Worm (Caenorhabditis elegans) whole organism, L1 larva: ENCODE results near the gene rcs-1.

Source experiments
- C04F5.9 ChIP-seq: sonication (generic microtip); optimal IDR thresholded peaks from 2 replicates; lab custom pipeline; 2016; ENCODE audit warnings: missing genetic modification characterization, missing compliant biosample characterization
- C34B4.2 ChIP-seq: sonication (generic microtip); optimal IDR thresholded peaks from 2 replicates; lab custom pipeline; 2017; ENCODE audit warnings: mild to moderate bottlenecking, missing genetic modification characterization, missing compliant biosample characterization
- alr-1 ChIP-seq: fragments of 200-800 bp; sonication (Bioruptor generic); optimal IDR thresholded peaks from 2 replicates; lab custom pipeline; 2018; ENCODE audit warnings: borderline replicate concordance, mild to moderate bottlenecking, missing genetic modification characterization, missing compliant biosample characterization
- aly-2 ChIP-seq: fragments of 150-350 bp; optimal IDR thresholded peaks from 2 replicates; lab custom pipeline; 2014; ENCODE audit warnings: missing biosample characterization, missing genetic modification characterization
- blmp-1 ChIP-seq: fragments of 150-350 bp; optimal IDR thresholded peaks from 2 replicates; lab custom pipeline; 2014; ENCODE audit warnings: missing biosample characterization, missing genetic modification characterization
- ceh-63 ChIP-seq: fragments of 200-800 bp; sonication (Bioruptor generic); optimal IDR thresholded peaks from 2 replicates; lab custom pipeline; 2018; ENCODE audit warnings: mild to moderate bottlenecking, missing genetic modification characterization, missing compliant biosample characterization
- ceh-8 ChIP-seq: fragments of 200-800 bp; sonication (Bioruptor generic); optimal IDR thresholded peaks from 2 replicates; lab custom pipeline; 2018; ENCODE audit warnings: mild to moderate bottlenecking, missing genetic modification characterization, moderate library complexity, missing compliant biosample characterization
- ceh-88 ChIP-seq: fragments of 200-800 bp; sonication (Bioruptor generic); IDR thresholded peaks from 2 replicates; pipeline ENCODE4 v1.3.6; 2022; ENCODE audit warnings: missing genetic modification characterization, missing compliant biosample characterization
- dsc-1 ChIP-seq: sonication (generic microtip); optimal IDR thresholded peaks from 2 replicates; lab custom pipeline; 2016; ENCODE audit warnings: mild to moderate bottlenecking, missing genetic modification characterization, missing compliant biosample characterization
- efl-1 ChIP-seq, 4 experiments: fragments of 150-350 bp; optimal IDR thresholded peaks in 3 of 4; peaks in 1 of 4; 1 replicate in 1 of 4; 2 replicates in 3 of 4; lab custom pipeline; 2014; ENCODE audit warnings: missing biosample characterization in 2 of 4, missing genetic modification characterization in 2 of 4, missing genetic modification reagents in 2 of 4
- egl-13 ChIP-seq: sonication (generic microtip); optimal IDR thresholded peaks from 2 replicates; lab custom pipeline; 2016; ENCODE audit warnings: missing genotype, missing genetic modification reagents, missing genetic modification characterization, missing compliant biosample characterization
- egl-27 ChIP-seq, 2 experiments: fragments of 150-350 bp in 1 of 2; sonication (generic microtip); optimal IDR thresholded peaks; 3 replicates each; lab custom pipeline; 2017 to 2018; ENCODE audit warnings: missing biosample characterization in 2 of 2, missing genetic modification characterization in 2 of 2, missing genetic modification reagents in 2 of 2
- elt-2 ChIP-seq: sonication (generic microtip); optimal IDR thresholded peaks from 2 replicates; lab custom pipeline; 2016; ENCODE audit warnings: missing genetic modification characterization, mild to moderate bottlenecking, inconsistent platforms, missing compliant biosample characterization, missing genetic modification reagents
- elt-3 ChIP-seq, 6 experiments: fragments of 150-350 bp in 1 of 6; sonication (generic microtip); optimal IDR thresholded peaks; 2 replicates each; lab custom pipeline; 2017 to 2018; ENCODE audit warnings: missing biosample characterization in 6 of 6, missing genetic modification characterization in 6 of 6, inconsistent platforms in 1 of 6
- fkh-4 ChIP-seq: sonication (generic microtip); optimal IDR thresholded peaks from 2 replicates; lab custom pipeline; 2016; ENCODE audit warnings: missing compliant biosample characterization, missing genetic modification characterization, borderline replicate concordance
- fos-1 ChIP-seq: fragments of 150-350 bp; optimal IDR thresholded peaks from 2 replicates; lab custom pipeline; 2014; ENCODE audit warnings: missing biosample characterization, missing genetic modification characterization
- grh-1 ChIP-seq: fragments of 200-800 bp; sonication (Bioruptor generic); IDR thresholded peaks from 2 replicates; pipeline ENCODE4 v1.3.6; 2022; ENCODE audit warnings: missing genetic modification reagents, missing genetic modification characterization, missing compliant biosample characterization
- hlh-17 ChIP-seq: fragments of 200-800 bp; sonication (Bioruptor generic); optimal IDR thresholded peaks from 2 replicates; lab custom pipeline; 2018; ENCODE audit warnings: missing genetic modification characterization, mild to moderate bottlenecking, missing compliant biosample characterization, moderate library complexity, borderline replicate concordance
- hlh-4 ChIP-seq: sonication (generic microtip); optimal IDR thresholded peaks from 2 replicates; lab custom pipeline; 2016; ENCODE audit warnings: mild to moderate bottlenecking, missing genetic modification characterization, missing compliant biosample characterization
- irx-1 ChIP-seq: sonication (generic microtip); optimal IDR thresholded peaks from 2 replicates; lab custom pipeline; 2016; ENCODE audit warnings: missing genetic modification characterization, missing compliant biosample characterization
- lin-13 ChIP-seq: fragments of 150-350 bp; optimal IDR thresholded peaks from 2 replicates; lab custom pipeline; 2014; ENCODE audit warnings: missing biosample characterization, missing genetic modification reagents, missing genetic modification characterization
- lin-14 ChIP-seq: fragments of 200-800 bp; sonication (Bioruptor generic); optimal IDR thresholded peaks from 2 replicates; lab custom pipeline; 2018; ENCODE audit warnings: mild to moderate bottlenecking, missing genetic modification characterization, moderate library complexity, missing compliant biosample characterization
- lin-35 ChIP-seq, 2 experiments: fragments of 150-350 bp; optimal IDR thresholded peaks; 2 replicates each; lab custom pipeline; 2014; ENCODE audit warnings: missing biosample characterization in 2 of 2, missing genetic modification characterization in 2 of 2, missing genetic modification reagents in 2 of 2
- lin-39 ChIP-seq: fragments of 150-350 bp; optimal IDR thresholded peaks from 2 replicates; lab custom pipeline; 2014; ENCODE audit warnings: missing biosample characterization, missing genetic modification reagents, missing genetic modification characterization
- lir-3 ChIP-seq: sonication (generic microtip); optimal IDR thresholded peaks from 2 replicates; lab custom pipeline; 2016; ENCODE audit warnings: mild to moderate bottlenecking, missing genetic modification characterization, moderate library complexity, missing compliant biosample characterization; ENCODE audit not compliant: poor library complexity
- lsy-2 ChIP-seq, 2 experiments: fragments of 150-350 bp; optimal IDR thresholded peaks; 2 replicates each; lab custom pipeline; 2014; ENCODE audit warnings: missing biosample characterization in 2 of 2, missing genetic modification characterization in 2 of 2
- nhr-11 ChIP-seq: fragments of 150-350 bp; optimal IDR thresholded peaks from 2 replicates; lab custom pipeline; 2014; ENCODE audit warnings: missing biosample characterization, missing genetic modification characterization
- nhr-12 ChIP-seq: sonication (generic microtip); optimal IDR thresholded peaks from 2 replicates; lab custom pipeline; 2017; ENCODE audit warnings: missing biosample characterization, missing genetic modification characterization
- nhr-19 ChIP-seq: fragments of 200-800 bp; sonication (Bioruptor generic); conservative IDR thresholded peaks from 2 replicates; pipeline ENCODE4 v1.3.6; 2022; ENCODE audit warnings: missing genetic modification characterization, missing compliant biosample characterization
- nhr-20 ChIP-seq: sonication (generic microtip); optimal IDR thresholded peaks from 2 replicates; lab custom pipeline; 2016; ENCODE audit warnings: mild to moderate bottlenecking, missing genetic modification characterization, missing compliant biosample characterization
- nhr-237 ChIP-seq: fragments of 150-350 bp; optimal IDR thresholded peaks from 2 replicates; lab custom pipeline; 2014; ENCODE audit warnings: missing biosample characterization, missing genetic modification characterization
- nhr-28 ChIP-seq: fragments of 150-350 bp; optimal IDR thresholded peaks from 2 replicates; lab custom pipeline; 2014; ENCODE audit warnings: missing biosample characterization, missing genetic modification characterization
- nhr-47 ChIP-seq: sonication (generic microtip); optimal IDR thresholded peaks from 2 replicates; lab custom pipeline; 2016; ENCODE audit warnings: mild to moderate bottlenecking, missing genetic modification characterization, moderate library complexity, missing compliant biosample characterization
- nhr-71 ChIP-seq: sonication (generic microtip); optimal IDR thresholded peaks from 2 replicates; lab custom pipeline; 2016; ENCODE audit warnings: mild to moderate bottlenecking, missing genetic modification characterization, moderate library complexity, missing compliant biosample characterization
- nhr-76 ChIP-seq: sonication (generic microtip); optimal IDR thresholded peaks from 2 replicates; lab custom pipeline; 2017; ENCODE audit warnings: missing biosample characterization, missing genetic modification characterization
- nhr-77 ChIP-seq: fragments of 150-350 bp; optimal IDR thresholded peaks from 2 replicates; lab custom pipeline; 2014; ENCODE audit warnings: missing biosample characterization, missing genetic modification characterization
- nhr-85 ChIP-seq: sonication (generic microtip); peaks from one replicate; lab custom pipeline; 2016; ENCODE audit warnings: missing genetic modification characterization, inconsistent platforms, missing compliant biosample characterization
- nhr-90 ChIP-seq: sonication (generic microtip); optimal IDR thresholded peaks from 2 replicates; lab custom pipeline; 2016; ENCODE audit warnings: mild to moderate bottlenecking, missing genetic modification characterization, missing compliant biosample characterization; ENCODE audit not compliant: poor library complexity
- pag-3 ChIP-seq: sonication (generic microtip); optimal IDR thresholded peaks from 2 replicates; lab custom pipeline; 2017; ENCODE audit warnings: missing genetic modification characterization, mild to moderate bottlenecking, missing compliant biosample characterization, antibody characterized with exemption, borderline replicate concordance; ENCODE audit not compliant: insufficient read depth
- pqm-1 ChIP-seq: sonication (generic microtip); optimal IDR thresholded peaks from 3 replicates; lab custom pipeline; 2017; ENCODE audit warnings: missing biosample characterization, missing genetic modification characterization
- rnt-1 ChIP-seq: sonication (generic microtip); optimal IDR thresholded peaks from 2 replicates; lab custom pipeline; 2016; ENCODE audit warnings: mild to moderate bottlenecking, missing genetic modification characterization, moderate library complexity, missing compliant biosample characterization
- snpc-4 ChIP-seq: fragments of 150-350 bp; optimal IDR thresholded peaks from 2 replicates; lab custom pipeline; 2014; ENCODE audit warnings: missing biosample characterization, missing genetic modification characterization
- snu-23 ChIP-seq: sonication (generic microtip); optimal IDR thresholded peaks from 2 replicates; lab custom pipeline; 2016; ENCODE audit warnings: missing genetic modification characterization, missing compliant biosample characterization
- sptf-1 ChIP-seq: fragments of 150-350 bp; optimal IDR thresholded peaks from 2 replicates; lab custom pipeline; 2014; ENCODE audit warnings: missing biosample characterization, missing genetic modification characterization
- sup-37 ChIP-seq: fragments of 200-800 bp; sonication (Bioruptor generic); optimal IDR thresholded peaks from 2 replicates; lab custom pipeline; 2018; ENCODE audit warnings: mild to moderate bottlenecking, missing genetic modification characterization, missing compliant biosample characterization
- swsn-7 ChIP-seq: sonication (generic microtip); optimal IDR thresholded peaks from 2 replicates; lab custom pipeline; 2016; ENCODE audit warnings: missing genetic modification characterization, missing compliant biosample characterization
- tlp-1 ChIP-seq: fragments of 150-350 bp; optimal IDR thresholded peaks from 2 replicates; lab custom pipeline; 2014; ENCODE audit warnings: missing biosample characterization, missing genetic modification characterization
- unc-130 ChIP-seq: fragments of 150-350 bp; optimal IDR thresholded peaks from 2 replicates; lab custom pipeline; 2017; ENCODE audit warnings: missing biosample characterization, missing genetic modification characterization, inconsistent platforms
- unc-30 ChIP-seq: sonication (generic microtip); optimal IDR thresholded peaks from 2 replicates; lab custom pipeline; 2017; ENCODE audit warnings: missing biosample characterization, missing genetic modification characterization
- unc-86 ChIP-seq: sonication (generic microtip); optimal IDR thresholded peaks from 2 replicates; lab custom pipeline; 2016; ENCODE audit warnings: missing genetic modification characterization, missing compliant biosample characterization
- vab-15 ChIP-seq: sonication (generic microtip); optimal IDR thresholded peaks from 2 replicates; lab custom pipeline; 2017; ENCODE audit warnings: missing genotype, mild to moderate bottlenecking, missing genetic modification characterization, missing compliant biosample characterization
- ztf-11 ChIP-seq, 2 experiments: sonication (generic microtip); optimal IDR thresholded peaks; 2 replicates each; lab custom pipeline; 2016 to 2017; ENCODE audit warnings: missing genetic modification characterization in 2 of 2, missing biosample characterization in 1 of 2, missing compliant biosample characterization in 1 of 2

rcs-1 gene

DNA sequence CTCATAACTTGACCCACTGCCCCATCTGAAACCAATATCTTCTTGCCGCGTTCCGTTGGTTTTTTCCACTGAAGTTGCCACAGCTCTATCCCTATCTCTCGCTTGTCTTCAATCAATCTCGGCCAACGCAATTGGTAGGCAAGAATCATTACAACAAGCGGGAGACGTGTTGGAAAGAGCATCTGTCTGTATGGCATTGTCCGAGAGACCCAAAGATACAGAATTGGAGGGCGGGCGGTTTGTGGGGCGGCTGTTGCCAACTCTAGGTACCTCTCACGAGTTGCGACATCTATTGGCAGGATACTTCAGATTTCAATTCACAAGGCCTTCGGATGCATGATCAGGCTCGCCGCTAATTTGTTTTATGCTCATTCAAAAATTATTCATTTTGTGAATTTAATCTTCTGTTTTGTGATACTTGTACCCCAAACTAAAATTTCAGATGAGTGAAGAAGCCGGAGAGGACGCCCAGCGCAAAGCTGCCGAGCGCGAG, 39.3 kb downstream of the rcs-1 start, which contains the start of gene unc-27:
Gene unc-27, plus strand, starts transcription at position 443 of the 493 bp plus-strand sequence.
- TF ChIP-seq snpc-4 (tag; lab: Kevin White, UChicago), result no peak
- no peak for TF ChIP-seq nhr-76 (tag; lab: Kevin White, UChicago)
- TF ChIP-seq sptf-1 (tag; lab: Kevin White, UChicago), result no peak
- TF ChIP-seq irx-1 (tag; lab: Kevin White, UChicago), result no peak
- peak; percentile 25 for TF ChIP-seq unc-130 (tag; lab: Kevin White, UChicago)
- no peak for TF ChIP-seq fos-1 (tag; lab: Kevin White, UChicago)
- TF ChIP-seq ceh-8, result no peak
- TF ChIP-seq grh-1, result no peak
- no peak for TF ChIP-seq tlp-1 (tag; lab: Kevin White, UChicago)
- no peak for TF ChIP-seq C04F5.9
- no peak for TF ChIP-seq blmp-1 (tag; lab: Kevin White, UChicago)
- peak; percentile 76 for TF ChIP-seq lin-14 (GFP tag; lab: Kevin White, UChicago)
- no peak for TF ChIP-seq lir-3 (tag; lab: Kevin White, UChicago)
- TF ChIP-seq rnt-1, result peak; percentile 81
- no peak for TF ChIP-seq ztf-11 (tag; optimal IDR thresholded peaks at IDR 0.05; lab: Kevin White, UChicago)
- TF ChIP-seq efl-1 (optimal IDR thresholded peaks at IDR 0.05; lab: Kevin White, UChicago), result no peak
- TF ChIP-seq efl-1 (GFP tag; optimal IDR thresholded peaks at IDR 0.05 in 1 of 2; lab: Kevin White, UChicago), result no peak
- no peak for TF ChIP-seq nhr-12 (tag; lab: Kevin White, UChicago)
- TF ChIP-seq unc-30 (tag; lab: Kevin White, UChicago), result no peak
- no peak for TF ChIP-seq unc-86
- TF ChIP-seq sup-37 (GFP tag; lab: Kevin White, UChicago), result no peak
- no peak for TF ChIP-seq hlh-17 (GFP tag; lab: Kevin White, UChicago)
- TF ChIP-seq nhr-28 (tag; lab: Kevin White, UChicago), result no peak
- TF ChIP-seq dsc-1 (tag; lab: Kevin White, UChicago), result peak; percentile 82
- TF ChIP-seq nhr-77 (tag; lab: Kevin White, UChicago), result no peak
- no peak for TF ChIP-seq vab-15 (tag; lab: Kevin White, UChicago)
- no peak for TF ChIP-seq egl-13 (tag; lab: Kevin White, UChicago)
- TF ChIP-seq pqm-1 (tag; lab: Kevin White, UChicago), result no peak
- TF ChIP-seq nhr-11 (tag; lab: Kevin White, UChicago), result no peak
- TF ChIP-seq lin-35 (GFP tag; optimal IDR thresholded peaks at IDR 0.05; lab: Kevin White, UChicago), result no peak
- TF ChIP-seq nhr-90 (tag; lab: Kevin White, UChicago), result no peak
- no peak for TF ChIP-seq elt-2 (tag; lab: Kevin White, UChicago)
- TF ChIP-seq hlh-4 (tag; lab: Kevin White, UChicago), result no peak
- TF ChIP-seq pag-3 (tag; lab: Kevin White, UChicago), result peak; percentile 92
- no peak for TF ChIP-seq egl-27 (tag; optimal IDR thresholded peaks at IDR 0.05; lab: Kevin White, UChicago)
- TF ChIP-seq nhr-71 (tag; lab: Kevin White, UChicago), result peak; percentile 74
- no peak for TF ChIP-seq aly-2 (tag; lab: Kevin White, UChicago)
- TF ChIP-seq nhr-237 (tag; lab: Kevin White, UChicago), result no peak
- TF ChIP-seq alr-1 (tag; lab: Kevin White, UChicago), result no peak
- TF ChIP-seq ceh-88, result no peak
- TF ChIP-seq nhr-85 (tag; lab: Kevin White, UChicago), result no peak
- no peak for TF ChIP-seq lin-13 (GFP tag; lab: Kevin White, UChicago)
- peak; percentile 37 for TF ChIP-seq fkh-4 (tag; lab: Kevin White, UChicago)
- TF ChIP-seq snu-23 (GFP tag; lab: Kevin White, UChicago), result peak; percentile 14
- TF ChIP-seq nhr-19 (GFP tag; lab: Robert Waterston, UW), result peak; percentile 57
- no peak for TF ChIP-seq nhr-47 (tag; lab: Kevin White, UChicago)
- peak; percentile 20 for TF ChIP-seq nhr-20 (tag; lab: Kevin White, UChicago)
- TF ChIP-seq lin-39 (tag; lab: Kevin White, UChicago), result peak; percentile 15
- peak in 1 of 2 experiments; percentile 23 for TF ChIP-seq lsy-2 (tag; optimal IDR thresholded peaks at IDR 0.05; lab: Kevin White, UChicago)
- TF ChIP-seq swsn-7 (tag; lab: Kevin White, UChicago), result no peak
- no peak for TF ChIP-seq C34B4.2
- TF ChIP-seq elt-3 (tag; optimal IDR thresholded peaks at IDR 0.05; lab: Kevin White, UChicago), result no peak
- TF ChIP-seq ceh-63, result no peak
